Fruit fly (Drosophila melanogaster) whole organism, embryonic: ENCODE data around the gene Dpp10.

Source experiments
- Atf3 ChIP-seq: fragments of 200-800 bp; sonication (Bioruptor generic); optimal IDR thresholded peaks from 3 replicates; lab custom pipeline; 2016; ENCODE audit warnings: missing biosample characterization, missing genetic modification characterization
- CG11456 ChIP-seq: fragments of 200-800 bp; sonication (Bioruptor generic); IDR thresholded peaks from 3 replicates; pipeline ENCODE4 v1.3.6; 2022; ENCODE audit warnings: missing biosample characterization, missing genetic modification characterization
- CG11504 ChIP-seq: fragments of 200-800 bp; sonication (Bioruptor generic); optimal IDR thresholded peaks from 3 replicates; lab custom pipeline; 2019; ENCODE audit warnings: missing biosample characterization, mild to moderate bottlenecking, missing genetic modification characterization, moderate library complexity
- CG12299 ChIP-seq: fragments of 200-800 bp; sonication (Bioruptor generic); optimal IDR thresholded peaks from 2 replicates; lab custom pipeline; 2018; ENCODE audit warnings: missing biosample characterization, mild to moderate bottlenecking, missing genetic modification characterization
- CG13775 ChIP-seq: fragments of 200-800 bp; sonication (Bioruptor generic); optimal IDR thresholded peaks from 3 replicates; lab custom pipeline; 2017; ENCODE audit warnings: missing biosample characterization, mild to moderate bottlenecking, missing genetic modification characterization
- CG14965 ChIP-seq: fragments of 200-800 bp; sonication (Bioruptor generic); optimal IDR thresholded peaks from 2 replicates; lab custom pipeline; 2016; ENCODE audit warnings: missing biosample characterization, missing genetic modification characterization, borderline replicate concordance
- CG15011 ChIP-seq: fragments of 200-800 bp; sonication (Bioruptor generic); optimal IDR thresholded peaks from 3 replicates; lab custom pipeline; 2018; ENCODE audit warnings: missing biosample characterization, mild to moderate bottlenecking, missing genetic modification characterization
- CG1602 ChIP-seq: fragments of 200-800 bp; sonication (Bioruptor generic); optimal IDR thresholded peaks from 3 replicates; lab custom pipeline; 2016; ENCODE audit warnings: missing biosample characterization, missing genetic modification characterization
- CG17912 ChIP-seq: fragments of 200-800 bp; sonication (Bioruptor generic); optimal IDR thresholded peaks from 2 replicates; lab custom pipeline; 2018; ENCODE audit warnings: missing biosample characterization, mild to moderate bottlenecking, missing genetic modification characterization
- CG18619 ChIP-seq: fragments of 200-800 bp; sonication (Bioruptor generic); optimal IDR thresholded peaks from 3 replicates; lab custom pipeline; 2017; ENCODE audit warnings: missing biosample characterization, mild to moderate bottlenecking, missing genetic modification characterization
- CG30020 ChIP-seq: fragments of 200-800 bp; optimal IDR thresholded peaks from 2 replicates; lab custom pipeline; 2019; ENCODE audit warnings: missing biosample characterization, mild to moderate bottlenecking, missing genetic modification characterization, moderate library complexity
- CG4424 ChIP-seq: fragments of 200-800 bp; sonication (Bioruptor generic); optimal IDR thresholded peaks from 3 replicates; lab custom pipeline; 2016; ENCODE audit warnings: missing biosample characterization, missing genetic modification characterization
- CG4617 ChIP-seq: fragments of 200-800 bp; sonication (Bioruptor generic); optimal IDR thresholded peaks from 3 replicates; lab custom pipeline; 2016; ENCODE audit warnings: missing biosample characterization, missing genetic modification characterization, borderline replicate concordance
- CG4854 ChIP-seq: fragments of 200-800 bp; sonication (Bioruptor generic); optimal IDR thresholded peaks from 2 replicates; lab custom pipeline; 2016; ENCODE audit warnings: missing biosample characterization, missing genetic modification characterization, inconsistent platforms
- CG6791 ChIP-seq: fragments of 200-800 bp; sonication (Bioruptor generic); IDR thresholded peaks from 3 replicates; pipeline ENCODE4 v1.3.6; 2022; ENCODE audit warnings: missing biosample characterization, missing genetic modification characterization; ENCODE audit not compliant: partially characterized antibody
- CG6854 ChIP-seq: fragments of 200-800 bp; sonication (Bioruptor generic); optimal IDR thresholded peaks from 3 replicates; lab custom pipeline; 2017; ENCODE audit warnings: missing biosample characterization, mild to moderate bottlenecking, missing genetic modification characterization
- CG7928 ChIP-seq: fragments of 200-800 bp; sonication (Bioruptor generic); optimal IDR thresholded peaks from 2 replicates; lab custom pipeline; 2017; ENCODE audit warnings: missing biosample characterization, mild to moderate bottlenecking, missing genetic modification characterization
- CG8290 ChIP-seq, 3 experiments: fragments of 200-800 bp; sonication (Bioruptor generic); optimal IDR thresholded peaks; 2 replicates each; lab custom pipeline; 2016 to 2019; ENCODE audit warnings: missing biosample characterization in 3 of 3, missing genetic modification characterization in 3 of 3, mild to moderate bottlenecking in 2 of 3, moderate library complexity in 1 of 3
- CG8388 ChIP-seq: fragments of 200-800 bp; sonication (Bioruptor generic); optimal IDR thresholded peaks from 2 replicates; lab custom pipeline; 2019; ENCODE audit warnings: missing biosample characterization, mild to moderate bottlenecking, missing genetic modification characterization, moderate library complexity
- CG9437 ChIP-seq: fragments of 200-800 bp; sonication (Bioruptor generic); optimal IDR thresholded peaks from 2 replicates; lab custom pipeline; 2018; ENCODE audit warnings: missing biosample characterization, mild to moderate bottlenecking, missing genetic modification characterization
- E2f2 ChIP-seq: fragments of 200-800 bp; sonication (Bioruptor generic); IDR thresholded peaks from 2 replicates; pipeline ENCODE4 v1.3.6; 2022; ENCODE audit warnings: missing biosample characterization, missing genetic modification characterization
- Fer2 ChIP-seq: fragments of 200-800 bp; sonication (Bioruptor generic); optimal IDR thresholded peaks from 2 replicates; lab custom pipeline; 2018; ENCODE audit warnings: missing biosample characterization, mild to moderate bottlenecking, missing genetic modification characterization, moderate library complexity
- GATAe ChIP-seq: fragments of 200-800 bp; sonication (Bioruptor generic); conservative IDR thresholded peaks from 2 replicates; pipeline ENCODE4 v1.3.6; 2022; ENCODE audit warnings: missing biosample characterization, missing genetic modification characterization
- HLH4C ChIP-seq: fragments of 200-800 bp; sonication (Bioruptor generic); IDR thresholded peaks from 3 replicates; pipeline ENCODE4 v1.3.6; 2022; ENCODE audit warnings: missing biosample characterization, missing genetic modification characterization; ENCODE audit not compliant: partially characterized antibody
- Hr51 ChIP-seq, 2 experiments: fragments of 200-800 bp; sonication (Bioruptor generic); optimal IDR thresholded peaks; 2 replicates in 1 of 2; 3 replicates in 1 of 2; lab custom pipeline; 2016 to 2018; ENCODE audit warnings: missing biosample characterization in 2 of 2, missing genetic modification characterization in 2 of 2, mild to moderate bottlenecking in 1 of 2, moderate library complexity in 1 of 2
- Jarid2 ChIP-seq: fragments of 200-800 bp; sonication (Bioruptor generic); optimal IDR thresholded peaks from 3 replicates; lab custom pipeline; 2017; ENCODE audit warnings: mild to moderate bottlenecking, missing biosample characterization, missing genetic modification reagents, missing genetic modification characterization
- Lhr ChIP-seq: fragments of 200-800 bp; sonication (Bioruptor generic); optimal IDR thresholded peaks from 3 replicates; lab custom pipeline; 2017; ENCODE audit warnings: mild to moderate bottlenecking, missing biosample characterization, missing genetic modification reagents, missing genetic modification characterization
- TFAM ChIP-seq: fragments of 200-800 bp; sonication (Bioruptor generic); optimal IDR thresholded peaks from 2 replicates; lab custom pipeline; 2017; ENCODE audit warnings: missing biosample characterization, missing genetic modification characterization, inconsistent platforms
- Vsx1 ChIP-seq: fragments of 200-800 bp; sonication (Bioruptor generic); optimal IDR thresholded peaks from 2 replicates; lab custom pipeline; 2017; ENCODE audit warnings: missing biosample characterization, mild to moderate bottlenecking, missing genetic modification characterization, missing genetic modification reagents
- ase ChIP-seq: fragments of 200-800 bp; sonication (Bioruptor generic); IDR thresholded peaks from 3 replicates; pipeline ENCODE4 v1.3.6; 2022; ENCODE audit warnings: missing biosample characterization, missing genetic modification characterization
- bigmax ChIP-seq: fragments of 200-800 bp; sonication (Bioruptor generic); optimal IDR thresholded peaks from 2 replicates; lab custom pipeline; 2018; ENCODE audit warnings: missing biosample characterization, mild to moderate bottlenecking, missing genetic modification characterization
- corto ChIP-seq: fragments of 200-800 bp; sonication (Bioruptor generic); optimal IDR thresholded peaks from 2 replicates; lab custom pipeline; 2016; ENCODE audit warnings: missing biosample characterization, mild to moderate bottlenecking, missing genetic modification characterization, moderate library complexity
- crp ChIP-seq, 2 experiments: fragments of 200-800 bp; sonication (Bioruptor generic); optimal IDR thresholded peaks; 2 replicates in 1 of 2; 3 replicates in 1 of 2; lab custom pipeline; 2017; ENCODE audit warnings: missing biosample characterization in 2 of 2, missing genetic modification characterization in 2 of 2, mild to moderate bottlenecking in 1 of 2, moderate library complexity in 1 of 2
- ems ChIP-seq: fragments of 200-800 bp; sonication (Bioruptor generic); optimal IDR thresholded peaks from 3 replicates; lab custom pipeline; 2016; ENCODE audit warnings: missing biosample characterization, missing genetic modification characterization
- kah ChIP-seq: fragments of 200-800 bp; sonication (Bioruptor generic); optimal IDR thresholded peaks from 2 replicates; lab custom pipeline; 2018; ENCODE audit warnings: missing biosample characterization, mild to moderate bottlenecking, missing genetic modification characterization
- nmo ChIP-seq: fragments of 200-800 bp; sonication (Bioruptor generic); optimal IDR thresholded peaks from 2 replicates; lab custom pipeline; 2018; ENCODE audit warnings: missing biosample characterization, mild to moderate bottlenecking, missing genetic modification characterization, moderate library complexity
- psq ChIP-seq: fragments of 200-800 bp; sonication (Bioruptor generic); optimal IDR thresholded peaks from 2 replicates; lab custom pipeline; 2017; ENCODE audit warnings: missing biosample characterization, missing genetic modification characterization
- repo ChIP-seq: fragments of 200-800 bp; sonication (Bioruptor generic); optimal IDR thresholded peaks from 2 replicates; lab custom pipeline; 2016; ENCODE audit warnings: missing biosample characterization, missing genetic modification characterization
- ro ChIP-seq: fragments of 200-800 bp; sonication (Bioruptor generic); IDR thresholded peaks from 2 replicates; pipeline ENCODE4 v1.3.6; 2022; ENCODE audit warnings: missing biosample characterization, missing genetic modification characterization
- salm ChIP-seq: fragments of 200-800 bp; sonication (Bioruptor generic); optimal IDR thresholded peaks from 2 replicates; lab custom pipeline; 2018; ENCODE audit warnings: missing biosample characterization, mild to moderate bottlenecking, missing genetic modification characterization
- sisA ChIP-seq: fragments of 200-800 bp; sonication (Bioruptor generic); IDR thresholded peaks from 2 replicates; pipeline ENCODE4 v1.3.6; 2022; ENCODE audit warnings: missing biosample characterization, missing genetic modification characterization
- sna ChIP-seq: fragments of 200-800 bp; sonication (Bioruptor generic); IDR thresholded peaks from 2 replicates; pipeline ENCODE4 v1.3.6; 2022; ENCODE audit warnings: missing biosample characterization, missing genetic modification characterization; ENCODE audit not compliant: partially characterized antibody
- sqz ChIP-seq: fragments of 200-800 bp; sonication (Bioruptor generic); optimal IDR thresholded peaks from 3 replicates; lab custom pipeline; 2018; ENCODE audit warnings: missing biosample characterization, mild to moderate bottlenecking, missing genetic modification characterization
- tap ChIP-seq: fragments of 200-800 bp; optimal IDR thresholded peaks from 3 replicates; lab custom pipeline; 2019; ENCODE audit warnings: missing biosample characterization, mild to moderate bottlenecking, missing genetic modification characterization, moderate library complexity
- trem ChIP-seq: fragments of 200-800 bp; optimal IDR thresholded peaks from 3 replicates; lab custom pipeline; 2019; ENCODE audit warnings: missing biosample characterization, mild to moderate bottlenecking, missing genetic modification characterization, moderate library complexity
- unc-4 ChIP-seq: fragments of 200-800 bp; sonication (Bioruptor generic); IDR thresholded peaks from 2 replicates; pipeline ENCODE4 v1.3.6; 2022; ENCODE audit warnings: missing biosample characterization, missing genetic modification characterization; ENCODE audit not compliant: partially characterized antibody
- vnd ChIP-seq: fragments of 200-800 bp; sonication (Bioruptor generic); IDR thresholded peaks from 3 replicates; pipeline ENCODE4 v1.3.6; 2022; ENCODE audit warnings: missing biosample characterization, missing genetic modification characterization; ENCODE audit not compliant: partially characterized antibody
- yki ChIP-seq: fragments of >200 bp; optimal IDR thresholded peaks from 3 replicates; lab custom pipeline; 2018

Gene Dpp10

dm6 chr2L:6612477-6613004 is 11.7 kb upstream of the Dpp10 start (continued):
- TF ChIP-seq CG8290 (GFP tag; optimal IDR thresholded peaks at IDR 0.05; lab: Kevin White, UChicago) = peak; percentile 100
- TF ChIP-seq CG8290 (tag; optimal IDR thresholded peaks at IDR 0.05; lab: Kevin White, UChicago) = peak; percentile 100
- TF ChIP-seq CG12299 (tag; lab: Kevin White, UChicago) = peak; percentile 100
- TF ChIP-seq E2f2 (GFP tag; lab: Robert Waterston, UW) = peak; percentile 99
- TF ChIP-seq CG1602 (GFP tag; lab: Kevin White, UChicago) = peak; percentile 100
- TF ChIP-seq CG11456 (GFP tag; lab: Robert Waterston, UW) = peak; percentile 100
- 0 out of 2 replicates have a peak, but pooled peaks have one; percentile 33 for TF ChIP-seq unc-4 (GFP tag; lab: Robert Waterston, UW)
- peak; percentile 100 for TF ChIP-seq CG4617 (GFP tag; lab: Kevin White, UChicago)
- TF ChIP-seq Atf3 (GFP tag; lab: Kevin White, UChicago) = peak; percentile 100
- peak; percentile 100 for TF ChIP-seq Jarid2 (GFP tag; lab: Kevin White, UChicago)
- no peak for TF ChIP-seq yki
- no peak; the same call in 2 of the 3 replicates for TF ChIP-seq HLH4C
- TF ChIP-seq Vsx1 = peak; percentile 100
- peak; percentile 100 for TF ChIP-seq ase (GFP tag; lab: Robert Waterston, UW)
- TF ChIP-seq CG18619 (GFP tag; lab: Kevin White, UChicago) = peak; percentile 100
- TF ChIP-seq CG8388 (GFP tag; lab: Kevin White, UChicago) = peak; percentile 100
- peak; percentile 99 for TF ChIP-seq psq
- TF ChIP-seq CG17912 = peak; percentile 100
- TF ChIP-seq kah (GFP tag; lab: Kevin White, UChicago) = peak; percentile 100
- TF ChIP-seq sna (GFP tag; lab: Robert Waterston, UW) = no peak
- no peak for TF ChIP-seq vnd (GFP tag; lab: Robert Waterston, UW)
- TF ChIP-seq CG6854 (GFP tag; lab: Kevin White, UChicago) = peak; percentile 100
- peak; percentile 100 for TF ChIP-seq repo (GFP tag; lab: Kevin White, UChicago)
- peak; percentile 100 for TF ChIP-seq GATAe (GFP tag; lab: Robert Waterston, UW)
- peak; percentile 100 for TF ChIP-seq sisA (GFP tag; lab: Robert Waterston, UW)
- TF ChIP-seq Lhr (GFP tag; lab: Kevin White, UChicago) = peak; percentile 100
- TF ChIP-seq corto (GFP tag; lab: Kevin White, UChicago) = peak; percentile 100
- peak; percentile 100 for TF ChIP-seq salm (tag; lab: Kevin White, UChicago)
- TF ChIP-seq CG4854 (GFP tag; lab: Kevin White, UChicago) = peak; percentile 100
- peak; percentile 95 for TF ChIP-seq CG7928 (GFP tag; lab: Kevin White, UChicago)
- TF ChIP-seq crp (GFP tag; optimal IDR thresholded peaks at IDR 0.05; lab: Kevin White, UChicago) = peak; percentile 31 to 86
- TF ChIP-seq TFAM (GFP tag; lab: Kevin White, UChicago) = peak; percentile 98
- peak; percentile 100 for TF ChIP-seq sqz (GFP tag; lab: Kevin White, UChicago)
- TF ChIP-seq ems = peak; percentile 100
- peak; percentile 100 for TF ChIP-seq Fer2
- TF ChIP-seq Hr51 (GFP tag; optimal IDR thresholded peaks at IDR 0.05; lab: Kevin White, UChicago) = peak; percentile 100
- TF ChIP-seq CG15011 (GFP tag; lab: Kevin White, UChicago) = peak; percentile 100
- TF ChIP-seq tap (tag; lab: Kevin White, UChicago) = peak; percentile 100
- TF ChIP-seq CG4424 = peak; percentile 100
- peak; percentile 56; the same call in 1 of the 3 replicates for TF ChIP-seq CG6791 (GFP tag; lab: Robert Waterston, UW)
- peak; percentile 100 for TF ChIP-seq CG13775 (GFP tag; lab: Kevin White, UChicago)
- peak; percentile 98 for TF ChIP-seq CG9437
- TF ChIP-seq bigmax (GFP tag; lab: Kevin White, UChicago) = peak; percentile 93
- peak; percentile 95 for TF ChIP-seq CG14965 (GFP tag; lab: Kevin White, UChicago)
- TF ChIP-seq CG30020 (tag; lab: Kevin White, UChicago) = peak; percentile 95
- TF ChIP-seq ro (GFP tag; lab: Robert Waterston, UW) = peak; percentile 100
- TF ChIP-seq trem (tag; lab: Kevin White, UChicago) = peak; percentile 98
- TF ChIP-seq nmo (GFP tag; lab: Kevin White, UChicago) = peak; percentile 100
- TF ChIP-seq CG11504 = peak; percentile 99
